Worm (Caenorhabditis elegans): ENCODE data around the gene F18E2.15.

DNA sequence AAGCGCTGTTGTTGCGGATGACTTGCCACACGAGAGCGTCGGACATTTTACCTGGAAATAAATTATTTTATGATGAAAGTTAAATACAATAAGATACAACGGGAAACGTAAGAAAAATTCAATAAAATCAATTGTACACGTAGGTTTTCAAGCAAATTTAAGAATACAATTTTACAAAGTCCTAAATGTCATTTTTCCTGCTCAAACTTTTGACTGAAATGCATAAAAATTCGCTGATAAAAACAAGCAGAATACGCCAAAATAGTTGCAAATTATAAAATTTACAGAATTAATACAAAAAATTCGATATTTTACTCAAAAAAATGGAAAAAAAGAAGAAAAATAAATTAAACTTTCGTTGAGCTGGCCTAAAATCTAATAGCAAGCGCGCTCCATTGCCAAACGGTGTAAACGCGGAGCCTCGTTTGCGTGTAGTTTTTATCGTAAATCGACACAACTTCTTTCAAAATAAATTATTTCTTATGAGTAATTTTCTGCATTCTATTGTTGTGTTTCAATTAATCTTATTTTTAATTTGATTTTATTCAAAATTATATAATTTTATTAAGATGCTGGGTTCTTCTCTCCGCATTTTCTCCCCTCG, 32.6 kb downstream of the F18E2.15 start, which contains the start of the genes rpl-28 and mrpl-49:
- TF ChIP-seq lin-13 (GFP tag; optimal IDR thresholded peaks at IDR 0.05) = peak; percentile 89
- no peak for TF ChIP-seq nhr-12 (tag; optimal IDR thresholded peaks at IDR 0.05)
- TF ChIP-seq mbf-1 (tag; optimal IDR thresholded peaks at IDR 0.05) = no peak
- TF ChIP-seq elt-3 (tag; optimal IDR thresholded peaks at IDR 0.05) = no peak

All from whole organism, L2 larva.